Fruit fly (Drosophila melanogaster) whole organism, wandering third instar larva: ENCODE measurements around the gene CG31921.

Experiments used
- Abd-B ChIP-seq: fragments of >200 bp; optimal IDR thresholded peaks from 2 replicates; lab custom pipeline; 2017; ENCODE audit warnings: missing biosample characterization, missing genetic modification characterization
- CG32264 ChIP-seq: fragments of 200-800 bp; sonication (Bioruptor generic); optimal IDR thresholded peaks from 2 replicates; lab custom pipeline; 2016; ENCODE audit warnings: missing biosample characterization, missing genetic modification characterization
- CG9705 ChIP-seq: fragments of 200-800 bp; sonication (Bioruptor generic); optimal IDR thresholded peaks from 2 replicates; lab custom pipeline; 2018; ENCODE audit warnings: missing biosample characterization, mild to moderate bottlenecking, missing genetic modification characterization
- CrebA ChIP-seq: fragments of 200-800 bp; sonication (Bioruptor generic); optimal IDR thresholded peaks from 2 replicates; lab custom pipeline; 2016; ENCODE audit warnings: missing biosample characterization, mild to moderate bottlenecking, missing genetic modification characterization, borderline replicate concordance
- Dfd ChIP-seq: fragments of >200 bp; optimal IDR thresholded peaks from 2 replicates; lab custom pipeline; 2017; ENCODE audit warnings: missing biosample characterization, missing genetic modification characterization
- GATAd ChIP-seq: sonication (Bioruptor generic); optimal IDR thresholded peaks from 2 replicates; lab custom pipeline; 2016; ENCODE audit warnings: missing biosample characterization, missing genetic modification characterization
- HLH106 ChIP-seq: fragments of 200-800 bp; optimal IDR thresholded peaks from 3 replicates; lab custom pipeline; 2019; ENCODE audit warnings: missing biosample characterization, mild to moderate bottlenecking, missing genetic modification characterization, moderate library complexity
- Hnf4 ChIP-seq: fragments of 200-800 bp; sonication (Bioruptor generic); optimal IDR thresholded peaks from 2 replicates; lab custom pipeline; 2016; ENCODE audit warnings: missing biosample characterization, mild to moderate bottlenecking, missing genetic modification characterization
- Hr78 ChIP-seq: fragments of >200 bp; optimal IDR thresholded peaks from 2 replicates; lab custom pipeline; 2017; ENCODE audit warnings: missing biosample characterization, missing genetic modification characterization
- Hr83 ChIP-seq: fragments of 200-300 bp; sonication (Bioruptor generic); optimal IDR thresholded peaks from 2 replicates; lab custom pipeline; 2016; ENCODE audit warnings: missing biosample characterization, mild to moderate bottlenecking, missing genetic modification characterization, moderate library complexity; ENCODE audit not compliant: poor library complexity, severe bottlenecking
- Jra ChIP-seq: sonication (Bioruptor generic); optimal IDR thresholded peaks from 2 replicates; lab custom pipeline; 2016; ENCODE audit warnings: missing biosample characterization, missing genetic modification characterization
- Mio ChIP-seq: sonication (Bioruptor generic); optimal IDR thresholded peaks from 2 replicates; lab custom pipeline; 2016; ENCODE audit warnings: missing biosample characterization, missing genetic modification characterization
- Myc ChIP-seq: fragments of >200 bp; optimal IDR thresholded peaks from 2 replicates; lab custom pipeline; 2017
- N ChIP-seq: fragments of >200 bp; optimal IDR thresholded peaks from 2 replicates; lab custom pipeline; 2018; ENCODE audit warnings: missing biosample characterization, missing external identifiers, missing genetic modification characterization
- OdsH ChIP-seq: fragments of 200-800 bp; sonication (Bioruptor generic); optimal IDR thresholded peaks from 2 replicates; lab custom pipeline; 2016; ENCODE audit warnings: missing biosample characterization, mild to moderate bottlenecking, missing genetic modification characterization
- Rel ChIP-seq, 2 experiments: fragments of 200-800 bp; sonication (Bioruptor generic) in 1 of 2; optimal IDR thresholded peaks; 2 replicates in 1 of 2; 3 replicates in 1 of 2; lab custom pipeline; 2016 to 2019; ENCODE audit warnings: mild to moderate bottlenecking in 2 of 2, missing biosample characterization in 2 of 2, missing genetic modification characterization in 2 of 2, moderate library complexity in 1 of 2
- Sp1 ChIP-seq: fragments of 200-800 bp; sonication (Bioruptor generic); optimal IDR thresholded peaks from 3 replicates; lab custom pipeline; 2019; ENCODE audit warnings: missing biosample characterization, mild to moderate bottlenecking, missing genetic modification characterization, moderate library complexity
- Vsx2 ChIP-seq: fragments of 200-300, 225-300 bp; sonication (Bioruptor generic); optimal IDR thresholded peaks from 2 replicates; lab custom pipeline; 2018; ENCODE audit warnings: missing biosample characterization, missing genetic modification characterization; ENCODE audit not compliant: partially characterized antibody
- br ChIP-seq: fragments of 200-800 bp; sonication (Bioruptor generic); optimal IDR thresholded peaks from 2 replicates; lab custom pipeline; 2016; ENCODE audit warnings: missing biosample characterization, missing genetic modification characterization
- brk ChIP-seq: fragments of 200-800 bp; sonication (Bioruptor generic); optimal IDR thresholded peaks from 2 replicates; lab custom pipeline; 2016; ENCODE audit warnings: missing biosample characterization, mild to moderate bottlenecking, missing genetic modification characterization
- dmrt93B ChIP-seq: fragments of 200-800 bp; sonication (Bioruptor generic); optimal IDR thresholded peaks from 2 replicates; lab custom pipeline; 2018; ENCODE audit warnings: missing biosample characterization, mild to moderate bottlenecking, missing genetic modification characterization
- dsf ChIP-seq: sonication (Bioruptor generic); optimal IDR thresholded peaks from 2 replicates; lab custom pipeline; 2016; ENCODE audit warnings: missing biosample characterization, missing genetic modification characterization, borderline replicate concordance
- ey ChIP-seq: fragments of 200-800 bp; sonication (Bioruptor generic); optimal IDR thresholded peaks from 2 replicates; lab custom pipeline; 2016; ENCODE audit warnings: missing biosample characterization, missing genetic modification characterization
- foxo ChIP-seq, 2 experiments: fragments of 200-800 bp; sonication (Bioruptor generic); optimal IDR thresholded peaks; 2 replicates in 1 of 2; 3 replicates in 1 of 2; lab custom pipeline; 2016 to 2017; ENCODE audit warnings: missing biosample characterization in 2 of 2, missing genetic modification characterization in 2 of 2
- fru ChIP-seq: fragments of 200-800 bp; sonication (Bioruptor generic); optimal IDR thresholded peaks from 3 replicates; lab custom pipeline; 2016; ENCODE audit warnings: missing biosample characterization, mild to moderate bottlenecking, missing genetic modification characterization
- h ChIP-seq: fragments of 200-800 bp; sonication (Bioruptor generic); optimal IDR thresholded peaks from 3 replicates; lab custom pipeline; 2016; ENCODE audit warnings: missing biosample characterization, mild to moderate bottlenecking, missing genetic modification characterization
- jim ChIP-seq: fragments of 175-275, 200-325 bp; sonication (Bioruptor generic); optimal IDR thresholded peaks from 2 replicates; lab custom pipeline; 2016; ENCODE audit warnings: missing biosample characterization, mild to moderate bottlenecking, missing genetic modification characterization
- lola ChIP-seq: fragments of >200 bp; optimal IDR thresholded peaks from 2 replicates; lab custom pipeline; 2017; ENCODE audit warnings: missing biosample characterization, missing genetic modification characterization
- pan ChIP-seq: fragments of >200 bp; optimal IDR thresholded peaks from 2 replicates; lab custom pipeline; 2017
- rgr ChIP-seq: fragments of 200-800 bp; sonication (Bioruptor generic); optimal IDR thresholded peaks from 3 replicates; lab custom pipeline; 2016; ENCODE audit warnings: missing biosample characterization, mild to moderate bottlenecking, missing genetic modification characterization
- sage ChIP-seq: fragments of 200-800 bp; sonication (Bioruptor generic); optimal IDR thresholded peaks from 2 replicates; lab custom pipeline; 2016; ENCODE audit warnings: missing biosample characterization, mild to moderate bottlenecking, missing genetic modification characterization
- sv ChIP-seq: fragments of 200-800 bp; sonication (Bioruptor generic); optimal IDR thresholded peaks from 3 replicates; lab custom pipeline; 2016; ENCODE audit warnings: missing biosample characterization, missing genetic modification characterization
- tai ChIP-seq: sonication (Bioruptor generic); optimal IDR thresholded peaks from 2 replicates; lab custom pipeline; 2016; ENCODE audit warnings: missing biosample characterization, missing genetic modification characterization
- usp ChIP-seq: fragments of >200 bp; optimal IDR thresholded peaks from 2 replicates; lab custom pipeline; 2017; ENCODE audit warnings: missing biosample characterization, missing genetic modification characterization
- woc ChIP-seq: sonication (Bioruptor generic); optimal IDR thresholded peaks from 2 replicates; lab custom pipeline; 2016; ENCODE audit warnings: missing biosample characterization, mild to moderate bottlenecking, missing genetic modification characterization

Gene CG31921

dm6 chr2L:300877-301706 lies 31.0 kb downstream of the CG31921 start:
- no peak for TF ChIP-seq GATAd
- peak; percentile 57 for TF ChIP-seq Hr83 (GFP tag; lab: Kevin White, UChicago)
- TF ChIP-seq br: peak; percentile 56
- TF ChIP-seq lola (GFP tag; lab: Kevin White, UChicago): no peak
- no peak for TF ChIP-seq Rel (GFP tag; optimal IDR thresholded peaks at IDR 0.05; lab: Kevin White, UChicago)
- TF ChIP-seq Rel (tag; optimal IDR thresholded peaks at IDR 0.05; lab: Kevin White, UChicago): peak; percentile 61
- TF ChIP-seq rgr (GFP tag; lab: Kevin White, UChicago): no peak
- TF ChIP-seq h: peak; percentile 70

dm6 chr2L:300006-300405 lies 32.1 kb downstream of the CG31921 start:
- TF ChIP-seq brk: no peak
- TF ChIP-seq lola (GFP tag; lab: Kevin White, UChicago): no peak
- no peak for TF ChIP-seq br
- no peak for TF ChIP-seq dmrt93B (GFP tag; lab: Kevin White, UChicago)
- TF ChIP-seq fru (GFP tag; lab: Kevin White, UChicago): no peak
- TF ChIP-seq GATAd: no peak
- no peak for TF ChIP-seq OdsH (GFP tag; lab: Kevin White, UChicago)
- TF ChIP-seq CG32264 (GFP tag; lab: Kevin White, UChicago): no peak
- TF ChIP-seq jim (GFP tag; lab: Kevin White, UChicago): no peak
- no peak for TF ChIP-seq HLH106
- no peak for TF ChIP-seq sage
- no peak for TF ChIP-seq pan (lab: Kevin White, UChicago)
- no peak for TF ChIP-seq Jra (GFP tag; lab: Kevin White, UChicago)
- no peak for TF ChIP-seq tai
- TF ChIP-seq Sp1 (GFP tag; lab: Kevin White, UChicago): no peak
- TF ChIP-seq Hr83 (GFP tag; lab: Kevin White, UChicago): no peak
- no peak for TF ChIP-seq N
- TF ChIP-seq woc (GFP tag; lab: Kevin White, UChicago): no peak

DNA sequence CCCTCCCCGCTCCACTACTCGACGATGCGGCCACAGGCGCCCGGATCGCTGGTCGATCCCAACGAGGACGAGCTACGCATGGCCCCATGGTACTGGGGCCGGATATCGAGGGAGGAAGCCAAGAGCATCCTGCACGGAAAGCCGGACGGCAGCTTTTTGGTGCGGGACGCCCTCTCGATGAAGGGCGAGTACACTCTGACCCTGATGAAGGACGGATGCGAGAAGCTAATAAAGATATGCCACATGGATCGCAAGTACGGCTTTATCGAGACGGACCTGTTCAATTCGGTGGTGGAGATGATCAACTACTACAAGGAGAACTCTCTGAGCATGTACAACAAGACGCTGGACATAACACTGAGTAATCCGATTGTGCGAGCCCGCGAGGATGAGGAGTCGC lies 33.1 kb downstream of the CG31921 start:
- no peak for TF ChIP-seq Dfd (GFP tag; lab: Kevin White, UChicago)
- no peak for TF ChIP-seq Jra (GFP tag; lab: Kevin White, UChicago)
- no peak for TF ChIP-seq dsf
- no peak for TF ChIP-seq fru (GFP tag; lab: Kevin White, UChicago)
- no peak for TF ChIP-seq Mio (GFP tag; lab: Kevin White, UChicago)
- no peak for TF ChIP-seq Hnf4 (GFP tag; lab: Kevin White, UChicago)
- TF ChIP-seq Hr83 (GFP tag; lab: Kevin White, UChicago): no peak
- TF ChIP-seq dmrt93B (GFP tag; lab: Kevin White, UChicago): no peak
- no peak for TF ChIP-seq lola (GFP tag; lab: Kevin White, UChicago)
- TF ChIP-seq rgr (GFP tag; lab: Kevin White, UChicago): no peak
- TF ChIP-seq woc (GFP tag; lab: Kevin White, UChicago): no peak
- no peak for TF ChIP-seq usp (GFP tag; lab: Kevin White, UChicago)

DNA sequence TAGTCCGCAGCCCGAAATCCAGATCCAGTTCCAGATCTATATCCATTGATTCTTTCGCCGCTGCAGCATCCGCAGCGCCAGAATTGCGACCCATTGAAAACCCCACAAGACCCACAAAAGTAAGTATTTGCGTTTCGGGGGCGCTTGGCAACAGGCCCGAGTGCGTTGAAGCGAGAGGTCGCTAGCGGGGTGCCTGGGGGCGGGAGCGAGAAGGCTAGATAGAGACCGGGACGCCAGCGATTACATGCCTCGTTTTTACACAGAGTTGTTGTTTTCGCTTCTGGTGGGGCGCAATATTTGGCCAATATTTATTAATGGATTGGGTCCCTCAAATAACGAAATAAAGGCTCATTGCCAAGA lies 33.9 kb downstream of the CG31921 start:
- TF ChIP-seq Rel (GFP tag; optimal IDR thresholded peaks at IDR 0.05; lab: Kevin White, UChicago) (no peak), Rel (tag; optimal IDR thresholded peaks at IDR 0.05; lab: Kevin White, UChicago) (peak; percentile 48), Hr78 (no peak)

DNA sequence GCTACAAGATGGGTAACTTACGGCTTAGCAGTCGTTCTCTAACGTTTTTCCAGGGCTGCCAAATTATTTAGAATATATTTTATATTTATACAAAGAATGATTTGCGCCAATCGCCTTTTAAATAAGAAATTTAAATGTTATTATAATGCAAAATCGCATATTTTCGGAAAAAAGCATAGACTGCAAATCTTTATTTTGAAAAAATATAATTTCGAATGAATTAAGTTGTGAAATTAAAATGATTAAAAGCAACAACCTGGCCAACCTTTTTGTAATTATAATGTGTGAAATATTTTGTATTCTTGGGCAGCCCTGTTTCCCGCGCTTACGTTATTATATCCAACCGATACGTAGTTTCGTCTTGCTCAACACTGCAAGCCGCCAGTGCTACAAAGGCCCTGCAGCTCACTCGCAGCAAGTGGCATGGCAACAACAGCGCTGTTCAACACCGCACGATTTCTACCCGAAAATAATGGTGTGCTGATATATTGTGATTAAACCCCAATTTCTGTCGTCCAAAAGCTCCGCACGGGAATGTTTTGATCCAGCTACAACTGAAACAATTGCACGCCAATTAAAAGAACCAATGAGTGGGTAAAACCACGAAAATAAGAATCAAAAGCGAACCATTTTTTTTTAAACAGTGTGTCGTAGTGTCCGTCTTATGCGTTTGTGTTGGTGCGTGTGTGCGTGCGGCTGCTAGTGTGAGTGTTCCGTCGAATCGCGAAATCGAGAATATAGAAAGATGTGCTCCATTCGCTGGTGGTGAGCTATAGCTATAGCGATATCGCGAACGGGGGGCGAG lies 34.5 kb downstream of the CG31921 start, which contains the start of gene Pi3K21B:
Gene Pi3K21B (plus strand): TSS at position 401 of the 805 bp plus-strand sequence.
- TF ChIP-seq CG9705: peak; percentile 85
- no peak for TF ChIP-seq Abd-B
- peak; percentile 92 for TF ChIP-seq ey
- TF ChIP-seq h: peak; percentile 90
- TF ChIP-seq Dfd (GFP tag; lab: Kevin White, UChicago): peak; percentile 12
- peak; percentile 92 for TF ChIP-seq jim (GFP tag; lab: Kevin White, UChicago)
- TF ChIP-seq brk: peak; percentile 76
- TF ChIP-seq sage: peak; percentile 71
- TF ChIP-seq CG32264 (GFP tag; lab: Kevin White, UChicago): peak; percentile 91
- TF ChIP-seq foxo (GFP tag; optimal IDR thresholded peaks at IDR 0.05; lab: Kevin White, UChicago): peak; percentile 49 to 98
- TF ChIP-seq tai: peak; percentile 98
- TF ChIP-seq Jra (GFP tag; lab: Kevin White, UChicago): peak; percentile 96
- TF ChIP-seq Vsx2 (GFP tag; lab: Kevin White, UChicago): no peak
- TF ChIP-seq N: peak; percentile 16
- TF ChIP-seq OdsH (GFP tag; lab: Kevin White, UChicago): peak; percentile 89
- no peak for TF ChIP-seq CrebA (GFP tag; lab: Kevin White, UChicago)
- TF ChIP-seq fru (GFP tag; lab: Kevin White, UChicago): peak; percentile 92
- TF ChIP-seq Rel (GFP tag; optimal IDR thresholded peaks at IDR 0.05; lab: Kevin White, UChicago): no peak
- peak; percentile 25 for TF ChIP-seq Rel (tag; optimal IDR thresholded peaks at IDR 0.05; lab: Kevin White, UChicago)
- TF ChIP-seq sv: peak; percentile 91
- peak; percentile 93 for TF ChIP-seq dsf
- no peak for TF ChIP-seq Myc (lab: Kevin White, UChicago)
- no peak for TF ChIP-seq lola (GFP tag; lab: Kevin White, UChicago)
- TF ChIP-seq woc (GFP tag; lab: Kevin White, UChicago): peak; percentile 79
- peak; percentile 89 for TF ChIP-seq Mio (GFP tag; lab: Kevin White, UChicago)
- TF ChIP-seq HLH106: peak; percentile 93
